Worm (Caenorhabditis elegans): ENCODE data around the gene dnc-2.

- TF ChIP-seq flt-1 (GFP tag; IDR thresholded peaks at IDR 0.05) (no peak), cog-1 (tag; optimal IDR thresholded peaks at IDR 0.05) (no peak), med-1 (GFP tag; optimal IDR thresholded peaks at IDR 0.05; ENCODE audit: insufficient read depth) (no peak), klf-2 (GFP tag; conservative IDR thresholded peaks at IDR 0.05) (no peak), ztf-29 (GFP tag; IDR thresholded peaks at IDR 0.05) (no peak)
Measured at ce11 chrIII:5902558-5902957, 23.0 kb downstream of the dnc-2 start.

Measured in whole organism, midembryonic.